Worm (Caenorhabditis elegans) whole organism, young adult: ENCODE data around the gene srx-16.

Source experiments
- B0336.3 ChIP-seq: fragments of 200-800 bp; sonication (Bioruptor generic); IDR thresholded peaks from 2 replicates; pipeline ENCODE4 v1.3.6; 2022; ENCODE audit warnings: missing genetic modification characterization, missing compliant biosample characterization
- F37B4.10 ChIP-seq: fragments of 200-800 bp; sonication (Bioruptor generic); IDR thresholded peaks from 2 replicates; pipeline ENCODE4 v1.3.6; 2022; ENCODE audit warnings: missing genetic modification characterization, missing compliant biosample characterization
- F49E8.2 ChIP-seq: sonication (generic microtip); optimal IDR thresholded peaks from 3 replicates; lab custom pipeline; 2017; ENCODE audit warnings: missing genetic modification characterization, mild to moderate bottlenecking, missing compliant biosample characterization, antibody characterized with exemption, moderate library complexity; ENCODE audit not compliant: insufficient read depth
- F55B11.4 ChIP-seq: sonication (generic microtip); optimal IDR thresholded peaks from 2 replicates; lab custom pipeline; 2016; ENCODE audit warnings: missing compliant biosample characterization, missing genetic modification characterization, borderline replicate concordance; ENCODE audit not compliant: insufficient read depth
- ceh-40 ChIP-seq: fragments of 200-800 bp; sonication (Bioruptor generic); IDR thresholded peaks from 2 replicates; pipeline ENCODE4 v1.3.6; 2022; ENCODE audit warnings: missing genetic modification characterization, missing compliant biosample characterization
- nfyb-1 ChIP-seq: fragments of 200-800 bp; sonication (Bioruptor generic); IDR thresholded peaks from 2 replicates; pipeline ENCODE4 v1.3.6; 2022; ENCODE audit warnings: missing genetic modification reagents, missing genetic modification characterization, missing compliant biosample characterization
- rec-8 ChIP-seq, 2 experiments: sonication (generic microtip); optimal IDR thresholded peaks; 2 replicates each; lab custom pipeline; 2016; ENCODE audit warnings: mild to moderate bottlenecking in 2 of 2, missing genetic modification characterization in 2 of 2, missing genetic modification reagents in 2 of 2, missing genotype in 2 of 2, missing biosample characterization in 1 of 2, missing compliant biosample characterization in 1 of 2, moderate library complexity in 1 of 2
- snpc-1.3 ChIP-seq: sonication (generic microtip); optimal IDR thresholded peaks from 2 replicates; lab custom pipeline; 2017; ENCODE audit warnings: missing genetic modification characterization, mild to moderate bottlenecking, missing compliant biosample characterization, antibody characterized with exemption, moderate library complexity, missing genotype, missing genetic modification reagents; ENCODE audit not compliant: insufficient read depth
- snpc-4 ChIP-seq, 5 experiments: fragments of 150-350 bp in 1 of 5; sonication (generic microtip) in 4 of 5; optimal IDR thresholded peaks; 2 replicates each; lab custom pipeline; 2014 to 2018; ENCODE audit warnings: missing genetic modification characterization in 5 of 5, missing biosample characterization in 3 of 5, antibody characterized with exemption in 2 of 5, mild to moderate bottlenecking in 2 of 5, missing compliant biosample characterization in 2 of 5, missing genotype in 2 of 5, moderate library complexity in 2 of 5, missing genetic modification reagents in 1 of 5

DNA sequence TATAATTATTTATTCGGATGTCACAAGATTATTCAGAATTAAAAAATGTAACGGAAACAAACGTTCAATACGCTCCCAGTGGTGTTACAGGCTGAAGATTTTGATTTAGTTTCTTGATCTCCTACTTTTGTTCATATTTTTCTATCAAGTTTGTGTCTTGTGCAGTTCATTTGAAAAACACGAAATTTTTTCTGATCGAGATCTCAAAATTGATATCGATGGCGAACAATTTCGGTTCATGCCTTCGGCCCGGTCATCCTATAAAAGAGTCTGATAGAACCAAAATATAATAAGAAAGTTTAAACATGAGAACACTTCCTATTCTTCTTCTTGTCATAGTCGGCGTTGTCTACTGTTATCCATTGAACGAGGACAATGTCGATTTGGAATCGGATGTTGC, 31.2 kb downstream of the srx-16 start, which contains the start of gene drd-10:
- TF ChIP-seq F55B11.4 (tag; lab: Kevin White, UChicago) = no peak
- no peak for TF ChIP-seq snpc-4 (GFP tag; optimal IDR thresholded peaks at IDR 0.05; lab: Kevin White, UChicago)
- TF ChIP-seq snpc-4 (tag; optimal IDR thresholded peaks at IDR 0.05; lab: Kevin White, UChicago) = no peak
- no peak for TF ChIP-seq F37B4.10 (GFP tag; lab: Robert Waterston, UW)
- no peak for TF ChIP-seq rec-8 (tag; optimal IDR thresholded peaks at IDR 0.05; lab: Kevin White, UChicago)
- TF ChIP-seq F49E8.2 (tag; lab: Kevin White, UChicago) = no peak
- no peak for TF ChIP-seq nfyb-1
- TF ChIP-seq B0336.3 (GFP tag; lab: Robert Waterston, UW) = no peak
- TF ChIP-seq snpc-1.3 (tag; lab: Kevin White, UChicago) = no peak
- TF ChIP-seq ceh-40 (GFP tag; lab: Robert Waterston, UW) = no peak
